Fruit fly (Drosophila melanogaster) whole organism, embryonic: ENCODE measurements around the gene Nos.

Experiments
- Adf1 ChIP-seq: fragments of 200-800 bp; sonication (Bioruptor generic); IDR thresholded peaks from 2 replicates; pipeline ENCODE4 v1.3.6; 2022; ENCODE audit warnings: missing biosample characterization, missing genetic modification characterization
- Atf6 ChIP-seq: fragments of 200-800 bp; sonication (Bioruptor generic); IDR thresholded peaks from 2 replicates; pipeline ENCODE4 v1.3.6; 2022; ENCODE audit warnings: missing biosample characterization, missing genetic modification characterization
- Blimp-1 ChIP-seq: fragments of 200-800 bp; sonication (Bioruptor generic); optimal IDR thresholded peaks from 3 replicates; lab custom pipeline; 2018; ENCODE audit warnings: missing biosample characterization, missing genetic modification characterization, mild to moderate bottlenecking, moderate library complexity, missing genetic modification reagents
- CG11695 ChIP-seq: fragments of 200-800 bp; sonication (Bioruptor generic); IDR thresholded peaks from 3 replicates; pipeline ENCODE4 v1.3.6; 2022; ENCODE audit warnings: missing biosample characterization, missing genetic modification characterization
- CG12299 ChIP-seq: fragments of 200-800 bp; sonication (Bioruptor generic); optimal IDR thresholded peaks from 2 replicates; lab custom pipeline; 2018; ENCODE audit warnings: missing biosample characterization, mild to moderate bottlenecking, missing genetic modification characterization
- CG12659 ChIP-seq: fragments of 200-800 bp; sonication (Bioruptor generic); optimal IDR thresholded peaks from 3 replicates; lab custom pipeline; 2017; ENCODE audit warnings: mild to moderate bottlenecking, missing biosample characterization, missing genetic modification reagents, missing genetic modification characterization
- CG12769 ChIP-seq: fragments of 200-800 bp; sonication (Bioruptor generic); optimal IDR thresholded peaks from 2 replicates; lab custom pipeline; 2019; ENCODE audit warnings: missing biosample characterization, mild to moderate bottlenecking, missing genetic modification characterization, moderate library complexity
- CG17385 ChIP-seq: fragments of 200-800 bp; sonication (Bioruptor generic); optimal IDR thresholded peaks from 3 replicates; lab custom pipeline; 2018; ENCODE audit warnings: missing biosample characterization, mild to moderate bottlenecking, missing genetic modification characterization
- CG1832 ChIP-seq: fragments of 200-800 bp; sonication (Bioruptor generic); optimal IDR thresholded peaks from 2 replicates; lab custom pipeline; 2017; ENCODE audit warnings: missing biosample characterization, mild to moderate bottlenecking, missing genetic modification characterization, inconsistent platforms
- CG2202 ChIP-seq: fragments of 200-800 bp; sonication (Bioruptor generic); optimal IDR thresholded peaks from 2 replicates; lab custom pipeline; 2018; ENCODE audit warnings: missing biosample characterization, mild to moderate bottlenecking, missing genetic modification characterization
- CG3163 ChIP-seq: fragments of 200-800 bp; sonication (Bioruptor generic); optimal IDR thresholded peaks from 3 replicates; lab custom pipeline; 2016; ENCODE audit warnings: missing biosample characterization, missing genetic modification characterization
- CG32532 ChIP-seq: fragments of 200-800 bp; sonication (Bioruptor generic); IDR thresholded peaks from 2 replicates; pipeline ENCODE4 v1.3.6; 2022; ENCODE audit warnings: missing biosample characterization, missing genetic modification characterization
- CG3281 ChIP-seq: fragments of 200-800 bp; sonication (Bioruptor generic); optimal IDR thresholded peaks from 3 replicates; lab custom pipeline; 2017; ENCODE audit warnings: missing biosample characterization, mild to moderate bottlenecking, missing genetic modification characterization
- CG33557 ChIP-seq: fragments of 200-800 bp; sonication (Bioruptor generic); optimal IDR thresholded peaks from 2 replicates; lab custom pipeline; 2019; ENCODE audit warnings: missing biosample characterization, mild to moderate bottlenecking, missing genetic modification characterization, moderate library complexity
- CG4404 ChIP-seq: fragments of 200-800 bp; sonication (Bioruptor generic); IDR thresholded peaks from 2 replicates; pipeline ENCODE4 v1.3.6; 2022; ENCODE audit warnings: missing biosample characterization, missing genetic modification characterization
- CG5953 ChIP-seq: fragments of 200-800 bp; sonication (Bioruptor generic); IDR thresholded peaks from 2 replicates; pipeline ENCODE4 v1.3.6; 2022; ENCODE audit warnings: missing biosample characterization, missing genetic modification characterization
- CG6683 ChIP-seq: fragments of 200-800 bp; sonication (Bioruptor generic); optimal IDR thresholded peaks from 2 replicates; lab custom pipeline; 2017; ENCODE audit warnings: missing biosample characterization, mild to moderate bottlenecking, missing genetic modification characterization, missing genetic modification reagents
- CG7987 ChIP-seq: fragments of 200-800 bp; sonication (Bioruptor generic); optimal IDR thresholded peaks from 2 replicates; lab custom pipeline; 2018; ENCODE audit warnings: missing biosample characterization, mild to moderate bottlenecking, missing genetic modification characterization, moderate library complexity
- CG8290 ChIP-seq, 3 experiments: fragments of 200-800 bp; sonication (Bioruptor generic); optimal IDR thresholded peaks; 2 replicates each; lab custom pipeline; 2016 to 2019; ENCODE audit warnings: missing biosample characterization in 3 of 3, missing genetic modification characterization in 3 of 3, mild to moderate bottlenecking in 2 of 3, moderate library complexity in 1 of 3
- CG9876 ChIP-seq: fragments of 200-800 bp; sonication (Bioruptor generic); optimal IDR thresholded peaks from 2 replicates; lab custom pipeline; 2016; ENCODE audit warnings: missing biosample characterization, missing genetic modification characterization
- Deaf1 ChIP-seq: fragments of 200-800 bp; optimal IDR thresholded peaks from 3 replicates; lab custom pipeline; 2019; ENCODE audit warnings: missing biosample characterization, mild to moderate bottlenecking, missing genetic modification characterization, moderate library complexity
- ERR ChIP-seq: fragments of 200-800 bp; sonication (Bioruptor generic); optimal IDR thresholded peaks from 2 replicates; lab custom pipeline; 2016; ENCODE audit warnings: missing biosample characterization, missing genetic modification characterization
- Fer3 ChIP-seq: fragments of 200-800 bp; sonication (Bioruptor generic); optimal IDR thresholded peaks from 2 replicates; lab custom pipeline; 2018; ENCODE audit warnings: missing biosample characterization, mild to moderate bottlenecking, missing genetic modification characterization, moderate library complexity
- GATAe ChIP-seq: fragments of 200-800 bp; sonication (Bioruptor generic); conservative IDR thresholded peaks from 2 replicates; pipeline ENCODE4 v1.3.6; 2022; ENCODE audit warnings: missing biosample characterization, missing genetic modification characterization
- HLH4C ChIP-seq: fragments of 200-800 bp; sonication (Bioruptor generic); IDR thresholded peaks from 3 replicates; pipeline ENCODE4 v1.3.6; 2022; ENCODE audit warnings: missing biosample characterization, missing genetic modification characterization; ENCODE audit not compliant: partially characterized antibody
- HmgZ ChIP-seq: fragments of 200-800 bp; sonication (Bioruptor generic); optimal IDR thresholded peaks from 2 replicates; lab custom pipeline; 2018; ENCODE audit warnings: missing biosample characterization, mild to moderate bottlenecking, missing genetic modification characterization
- Nf-YC ChIP-seq: fragments of 200-800 bp; optimal IDR thresholded peaks from 3 replicates; lab custom pipeline; 2019; ENCODE audit warnings: missing biosample characterization, mild to moderate bottlenecking, missing genetic modification characterization, moderate library complexity
- PHDP ChIP-seq: fragments of 200-800 bp; sonication (Bioruptor generic); optimal IDR thresholded peaks from 3 replicates; lab custom pipeline; 2018; ENCODE audit warnings: missing biosample characterization, mild to moderate bottlenecking, missing genetic modification characterization, moderate library complexity
- Pdp1 ChIP-seq, 2 experiments: fragments of 200-800 bp; sonication (Bioruptor generic); optimal IDR thresholded peaks; 3 replicates each; lab custom pipeline; 2016; ENCODE audit warnings: missing biosample characterization in 2 of 2, missing genetic modification characterization in 2 of 2, mild to moderate bottlenecking in 1 of 2, moderate library complexity in 1 of 2
- Sry-δ ChIP-seq: fragments of 200-800 bp; sonication (Bioruptor generic); optimal IDR thresholded peaks from 2 replicates; lab custom pipeline; 2016; ENCODE audit warnings: missing biosample characterization, missing genetic modification characterization
- Xrp1 ChIP-seq: fragments of 200-800 bp; sonication (Bioruptor generic); IDR thresholded peaks from 2 replicates; pipeline ENCODE4 v1.3.6; 2022; ENCODE audit warnings: missing biosample characterization, missing genetic modification characterization
- ara ChIP-seq: fragments of 200-800 bp; sonication (Bioruptor generic); IDR thresholded peaks from 2 replicates; pipeline ENCODE4 v1.3.6; 2022; ENCODE audit warnings: missing biosample characterization, missing genetic modification characterization
- corto ChIP-seq: fragments of 200-800 bp; sonication (Bioruptor generic); optimal IDR thresholded peaks from 2 replicates; lab custom pipeline; 2016; ENCODE audit warnings: missing biosample characterization, mild to moderate bottlenecking, missing genetic modification characterization, moderate library complexity
- dysf ChIP-seq: fragments of 200-800 bp; sonication (Bioruptor generic); IDR thresholded peaks from 3 replicates; pipeline ENCODE4 v1.3.6; 2022; ENCODE audit warnings: missing biosample characterization, missing genetic modification characterization
- emc ChIP-seq: fragments of 200-800 bp; sonication (Bioruptor generic); optimal IDR thresholded peaks from 2 replicates; lab custom pipeline; 2016; ENCODE audit warnings: missing biosample characterization, missing genetic modification characterization
- fd64A ChIP-seq: fragments of 200-800 bp; sonication (Bioruptor generic); optimal IDR thresholded peaks from 3 replicates; lab custom pipeline; 2018; ENCODE audit warnings: missing biosample characterization, mild to moderate bottlenecking, missing genetic modification characterization
- ftz-f1 ChIP-seq: fragments of 200-800 bp; sonication (Bioruptor generic); optimal IDR thresholded peaks from 2 replicates; lab custom pipeline; 2016; ENCODE audit warnings: missing biosample characterization, missing genetic modification characterization
- gcm ChIP-seq: fragments of 200-800 bp; sonication (Bioruptor generic); optimal IDR thresholded peaks from 2 replicates; lab custom pipeline; 2019; ENCODE audit warnings: missing biosample characterization, mild to moderate bottlenecking, missing genetic modification characterization, moderate library complexity
- hkb ChIP-seq, 2 experiments: fragments of 200-800 bp in 1 of 2; fragments of >200 bp in 1 of 2; sonication (Bioruptor generic) in 1 of 2; IDR thresholded peaks in 1 of 2; optimal IDR thresholded peaks in 1 of 2; 2 replicates each; pipeline versions ENCODE4 v1.3.6 to Lab custom; 2017 to 2022; ENCODE audit warnings: missing biosample characterization in 1 of 2, missing genetic modification characterization in 1 of 2
- lilli ChIP-seq: fragments of 200-800 bp; sonication (Bioruptor generic); optimal IDR thresholded peaks from 3 replicates; lab custom pipeline; 2016; ENCODE audit warnings: missing biosample characterization, missing genetic modification characterization
- nau ChIP-seq: fragments of 200-800 bp; sonication (Bioruptor generic); optimal IDR thresholded peaks from 3 replicates; lab custom pipeline; 2017; ENCODE audit warnings: missing biosample characterization, mild to moderate bottlenecking, missing genetic modification characterization, missing genetic modification reagents
- nom ChIP-seq: fragments of 200-800 bp; sonication (Bioruptor generic); optimal IDR thresholded peaks from 2 replicates; lab custom pipeline; 2017; ENCODE audit warnings: missing biosample characterization, missing genetic modification characterization, mild to moderate bottlenecking, moderate library complexity, missing genetic modification reagents
- ranshi ChIP-seq: fragments of 200-800 bp; sonication (Bioruptor generic); IDR thresholded peaks from 2 replicates; pipeline ENCODE4 v1.3.6; 2022; ENCODE audit warnings: missing biosample characterization, missing genetic modification characterization
- run ChIP-seq: fragments of 200-800 bp; sonication (Bioruptor generic); optimal IDR thresholded peaks from 3 replicates; lab custom pipeline; 2018; ENCODE audit warnings: missing biosample characterization, mild to moderate bottlenecking, missing genetic modification characterization
- sens ChIP-seq: fragments of 200-800 bp; sonication (Bioruptor generic); peaks from one replicate; lab custom pipeline; 2016; ENCODE audit warnings: missing biosample characterization, missing genetic modification characterization
- seq ChIP-seq: fragments of 200-800 bp; sonication (Bioruptor generic); IDR thresholded peaks from 2 replicates; pipeline ENCODE4 v1.3.6; 2022; ENCODE audit warnings: missing biosample characterization, missing genetic modification characterization
- stc ChIP-seq: fragments of 200-800 bp; sonication (Bioruptor generic); IDR thresholded peaks from 2 replicates; pipeline ENCODE4 v1.3.6; 2022; ENCODE audit warnings: missing biosample characterization, missing genetic modification characterization
- sug ChIP-seq: fragments of 200-800 bp; optimal IDR thresholded peaks from 2 replicates; lab custom pipeline; 2019; ENCODE audit warnings: missing biosample characterization, mild to moderate bottlenecking, missing genetic modification characterization, moderate library complexity
- unc-4 ChIP-seq: fragments of 200-800 bp; sonication (Bioruptor generic); IDR thresholded peaks from 2 replicates; pipeline ENCODE4 v1.3.6; 2022; ENCODE audit warnings: missing biosample characterization, missing genetic modification characterization; ENCODE audit not compliant: partially characterized antibody

Gene Nos

dm6 chr2L:10756049-10756448 is 81.3 kb downstream of the Nos start, which contains the start of gene CG17124 (continued):
- TF ChIP-seq lilli (GFP tag; lab: Kevin White, UChicago) (peak; percentile 9), Deaf1 (peak; percentile 75), Adf1 (GFP tag; lab: Robert Waterston, UW) (peak; percentile 68), CG12659 (GFP tag; lab: Kevin White, UChicago) (peak; percentile 15), sens (GFP tag; lab: Kevin White, UChicago) (peak; percentile 52), CG17385 (GFP tag; lab: Kevin White, UChicago) (peak; percentile 41), CG9876 (peak; percentile 19), Nf-YC (peak; percentile 69), CG32532 (GFP tag; lab: Robert Waterston, UW) (peak; percentile 34; the same call in 1 of the 2 replicates), Atf6 (GFP tag; lab: Robert Waterston, UW) (peak; percentile 63), CG5953 (GFP tag; lab: Robert Waterston, UW) (0 out of 2 replicates have a peak, but pooled peaks have one; percentile 51), hkb (optimal IDR thresholded peaks at IDR 0.05; lab: Kevin White, UChicago) (no peak), hkb (GFP tag; IDR thresholded peaks at IDR 0.05; lab: Robert Waterston, UW) (peak; percentile 62), HmgZ (tag; lab: Kevin White, UChicago) (peak; percentile 46), Fer3 (peak; percentile 10), PHDP (tag; lab: Kevin White, UChicago) (peak; percentile 9), Sry-δ (GFP tag; lab: Kevin White, UChicago) (peak; percentile 1), CG3281 (GFP tag; lab: Kevin White, UChicago) (peak; percentile 47), CG8290 (GFP tag; optimal IDR thresholded peaks at IDR 0.05; lab: Kevin White, UChicago) (no peak), CG8290 (tag; optimal IDR thresholded peaks at IDR 0.05; lab: Kevin White, UChicago) (peak in 1 of 2 experiments; percentile 76), Xrp1 (GFP tag; lab: Robert Waterston, UW) (0 out of 2 replicates have a peak, but pooled peaks have one; percentile 13), corto (GFP tag; lab: Kevin White, UChicago) (no peak), seq (GFP tag; lab: Robert Waterston, UW) (no peak), CG33557 (GFP tag; lab: Kevin White, UChicago) (peak; percentile 1), Blimp-1 (GFP tag; lab: Kevin White, UChicago) (peak; percentile 9), CG4404 (GFP tag; lab: Robert Waterston, UW) (no peak), stc (GFP tag; lab: Robert Waterston, UW) (peak; percentile 39; the same call in 1 of the 2 replicates), CG12769 (tag; lab: Kevin White, UChicago) (peak; percentile 77), nau (peak; percentile 54), ftz-f1 (GFP tag; lab: Kevin White, UChicago) (peak; percentile 67), dysf (0 out of 3 replicates have a peak, but pooled peaks have one; percentile 15), nom (peak; percentile 73), fd64A (GFP tag; lab: Kevin White, UChicago) (peak; percentile 39), CG11695 (GFP tag; lab: Robert Waterston, UW) (peak; percentile 36; the same call in 1 of the 3 replicates), CG3163 (GFP tag; lab: Kevin White, UChicago) (peak; percentile 39), GATAe (GFP tag; lab: Robert Waterston, UW) (no peak), CG7987 (GFP tag; lab: Kevin White, UChicago) (peak; percentile 67), ranshi (GFP tag; lab: Robert Waterston, UW) (peak; percentile 39; the same call in 1 of the 2 replicates), emc (GFP tag; lab: Kevin White, UChicago) (no peak), CG6683 (peak; percentile 26), sug (tag; lab: Kevin White, UChicago) (peak; percentile 15), CG12299 (tag; lab: Kevin White, UChicago) (peak; percentile 76), ERR (GFP tag; lab: Kevin White, UChicago) (peak; percentile 12), HLH4C (peak; percentile 41; the same call in 1 of the 3 replicates), ara (GFP tag; lab: Robert Waterston, UW) (peak; percentile 45; the same call in 1 of the 2 replicates), CG2202 (tag; lab: Kevin White, UChicago) (no peak), run (tag; lab: Kevin White, UChicago) (peak; percentile 13), unc-4 (GFP tag; lab: Robert Waterston, UW) (peak; percentile 40; the same call in 1 of the 2 replicates), CG1832 (no peak), gcm (GFP tag; lab: Kevin White, UChicago) (peak; percentile 15), Pdp1 (GFP tag; optimal IDR thresholded peaks at IDR 0.05; lab: Kevin White, UChicago) (no peak)
